Fruit fly (Drosophila melanogaster) whole organism: Measurements from ENCODE around the gene CG7382.

Experiments
- Dll ChIP-seq: fragments of >200 bp; optimal IDR thresholded peaks from 2 replicates; lab custom pipeline; 2017
- pan ChIP-seq: fragments of >200 bp; optimal IDR thresholded peaks from 2 replicates; lab custom pipeline; 2017
- psq ChIP-seq: fragments of >200 bp; optimal IDR thresholded peaks from 2 replicates; lab custom pipeline; 2017
- usp ChIP-seq: fragments of >200 bp; optimal IDR thresholded peaks from 2 replicates; lab custom pipeline; 2017; ENCODE audit warnings: missing biosample characterization, missing genetic modification characterization, mixed read lengths

DNA sequence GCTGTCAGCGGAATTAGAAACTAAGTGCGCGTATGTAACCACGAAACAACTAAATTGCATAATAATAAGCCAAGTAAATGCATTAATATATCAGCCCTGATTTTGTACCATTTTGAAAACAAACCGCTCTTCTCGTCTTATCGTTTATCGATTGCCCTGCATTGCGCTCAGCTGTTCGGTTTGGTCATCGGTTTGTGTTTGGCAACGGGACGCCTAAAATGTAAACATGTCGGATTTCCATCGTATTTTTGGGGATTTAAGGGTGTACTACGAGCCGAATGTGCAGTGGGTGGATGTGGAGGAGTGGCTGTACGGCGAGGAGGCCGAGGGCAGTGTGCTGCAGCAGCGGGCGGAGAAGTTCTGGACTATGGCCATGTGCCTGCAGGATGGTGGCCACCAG, 6.0 kb upstream of the CG7382 start, which contains the start of gene Cap-D3:
- TF ChIP-seq usp: no peak
- TF ChIP-seq psq (lab: Kevin White, UChicago): no peak
- TF ChIP-seq pan: no peak
- TF ChIP-seq Dll (lab: Kevin White, UChicago): no peak
